Worm (Caenorhabditis elegans): ENCODE results near the gene F55C9.5.

The F55C9.5 gene

ce11 chrV:19288073-19288805, 4.7 kb downstream of the F55C9.5 start, which contains the start of the genes F55C9.3 and fbxb-57:
F55C9.3 (minus strand) TSS chrV:19288173.
fbxb-57 (plus strand) TSS chrV:19288755.
- no peak for TF ChIP-seq sup-37 (GFP tag; optimal IDR thresholded peaks at IDR 0.05)
- no peak for TF ChIP-seq irx-1 (tag; optimal IDR thresholded peaks at IDR 0.05)
- TF ChIP-seq nhr-28 (tag; optimal IDR thresholded peaks at IDR 0.05) = no peak
- no peak for TF ChIP-seq ceh-88 (GFP tag; IDR thresholded peaks at IDR 0.05)
- no peak for TF ChIP-seq elt-2 (tag; optimal IDR thresholded peaks at IDR 0.05)
- TF ChIP-seq F16B12.6 (tag; optimal IDR thresholded peaks at IDR 0.05) = no peak
- no peak for TF ChIP-seq dpl-1 (GFP tag; optimal IDR thresholded peaks at IDR 0.05)
- TF ChIP-seq ces-1 (GFP tag; optimal IDR thresholded peaks at IDR 0.05) = no peak
- no peak for TF ChIP-seq nhr-12 (tag; optimal IDR thresholded peaks at IDR 0.05)
- no peak for TF ChIP-seq unc-98 (GFP tag; IDR thresholded peaks at IDR 0.05)
- no peak for TF ChIP-seq dsc-1 (tag; optimal IDR thresholded peaks at IDR 0.05)
- no peak for TF ChIP-seq elt-3 (tag; optimal IDR thresholded peaks at IDR 0.05)
- TF ChIP-seq C34B4.2 (tag; optimal IDR thresholded peaks at IDR 0.05) = no peak
- no peak for TF ChIP-seq ama-1 (optimal IDR thresholded peaks at IDR 0.05)
- TF ChIP-seq C16A3.4 (tag; optimal IDR thresholded peaks at IDR 0.05) = no peak
- no peak for TF ChIP-seq ceh-8 (GFP tag; optimal IDR thresholded peaks at IDR 0.05)
- no peak for TF ChIP-seq pqm-1 (tag; optimal IDR thresholded peaks at IDR 0.05)
- no peak for TF ChIP-seq nhr-90 (tag; optimal IDR thresholded peaks at IDR 0.05; ENCODE audit: poor library complexity)
- TF ChIP-seq blmp-1 (tag; optimal IDR thresholded peaks at IDR 0.05) = no peak
- no peak for TF ChIP-seq nhr-11 (tag; optimal IDR thresholded peaks at IDR 0.05)

ce11 chrV:19285921-19286320, 7.0 kb downstream of the F55C9.5 start:
- TF ChIP-seq fkh-10 (GFP tag; optimal IDR thresholded peaks at IDR 0.05) = no peak
- TF ChIP-seq mab-9 (GFP tag; IDR thresholded peaks at IDR 0.05) = no peak
- no peak for TF ChIP-seq nhr-85 (tag)
- no peak for TF ChIP-seq nhr-11 (tag; optimal IDR thresholded peaks at IDR 0.05)
- no peak for TF ChIP-seq hpl-2 (GFP tag; optimal IDR thresholded peaks at IDR 0.05)
- no peak for TF ChIP-seq nhr-84 (tag; optimal IDR thresholded peaks at IDR 0.05)
- no peak for TF ChIP-seq lin-15B (tag; optimal IDR thresholded peaks at IDR 0.05)
- no peak for TF ChIP-seq nhr-12 (tag; optimal IDR thresholded peaks at IDR 0.05)
- no peak for TF ChIP-seq ztf-11 (tag; optimal IDR thresholded peaks at IDR 0.05)
- TF ChIP-seq aha-1 (tag; optimal IDR thresholded peaks at IDR 0.05) = no peak
- TF ChIP-seq lin-39 (tag; optimal IDR thresholded peaks at IDR 0.05) = no peak
- no peak for TF ChIP-seq nhr-90 (tag; optimal IDR thresholded peaks at IDR 0.05; ENCODE audit: poor library complexity)
- no peak for TF ChIP-seq elt-2 (tag; optimal IDR thresholded peaks at IDR 0.05)
- TF ChIP-seq nhr-19 (GFP tag; conservative IDR thresholded peaks at IDR 0.05) = no peak
- no peak for TF ChIP-seq alr-1 (tag; optimal IDR thresholded peaks at IDR 0.05; ENCODE audit: borderline replicate concordance)
- no peak for TF ChIP-seq unc-98 (GFP tag; IDR thresholded peaks at IDR 0.05)

ce11 chrV:19282314-19282713, 10.6 kb downstream of the F55C9.5 start, which contains the start of gene fbxb-117:
fbxb-117 (plus strand) TSS chrV:19282614.
- TF ChIP-seq ceh-90 (tag; optimal IDR thresholded peaks at IDR 0.05) (no peak), alr-1 (tag; optimal IDR thresholded peaks at IDR 0.05; ENCODE audit: borderline replicate concordance) (no peak), C04F5.9 (tag; optimal IDR thresholded peaks at IDR 0.05) (no peak), dsc-1 (tag; optimal IDR thresholded peaks at IDR 0.05) (no peak), egl-27 (tag; optimal IDR thresholded peaks at IDR 0.05) (no peak), pax-3 (tag; optimal IDR thresholded peaks at IDR 0.05) (no peak), Y116A8C.19 (tag; optimal IDR thresholded peaks at IDR 0.05; ENCODE audit: borderline replicate concordance) (no peak), pqm-1 (tag; optimal IDR thresholded peaks at IDR 0.05) (no peak), lsy-2 (tag; optimal IDR thresholded peaks at IDR 0.05) (no peak)
